Worm (Caenorhabditis elegans) whole organism, L3 larva: ENCODE measurements around the gene clec-128.

Source experiments
- ZK546.5 ChIP-seq: sonication (generic microtip); optimal IDR thresholded peaks from 2 replicates; lab custom pipeline; 2017; ENCODE audit warnings: missing biosample characterization, missing genetic modification characterization
- ama-1 ChIP-seq: fragments of 150-350 bp; optimal IDR thresholded peaks from 2 replicates; lab custom pipeline; 2018
- ceh-16 ChIP-seq: sonication (generic microtip); optimal IDR thresholded peaks from 2 replicates; lab custom pipeline; 2017; ENCODE audit warnings: missing biosample characterization, missing genetic modification characterization
- ceh-28 ChIP-seq: fragments of 150-350 bp; optimal IDR thresholded peaks from 2 replicates; lab custom pipeline; 2014; ENCODE audit warnings: missing biosample characterization, missing genetic modification reagents, missing genetic modification characterization
- ceh-82 ChIP-seq: fragments of 150-350 bp; optimal IDR thresholded peaks from 2 replicates; lab custom pipeline; 2014; ENCODE audit warnings: missing biosample characterization, missing genetic modification characterization
- ceh-9 ChIP-seq: sonication (generic microtip); optimal IDR thresholded peaks from 2 replicates; lab custom pipeline; 2018; ENCODE audit warnings: missing biosample characterization, missing genetic modification characterization
- daf-12 ChIP-seq: fragments of 150-350 bp; optimal IDR thresholded peaks from 2 replicates; lab custom pipeline; 2014; ENCODE audit warnings: missing biosample characterization, missing genetic modification reagents, missing genetic modification characterization
- egl-27 ChIP-seq: sonication (generic microtip); optimal IDR thresholded peaks from 4 replicates; lab custom pipeline; 2017; ENCODE audit warnings: missing biosample characterization, missing genetic modification reagents, missing genetic modification characterization
- elt-1 ChIP-seq: fragments of 150-350 bp; optimal IDR thresholded peaks from 2 replicates; lab custom pipeline; 2014; ENCODE audit warnings: missing biosample characterization, missing genetic modification characterization
- elt-2 ChIP-seq: sonication (generic microtip); optimal IDR thresholded peaks from 2 replicates; lab custom pipeline; 2016; ENCODE audit warnings: missing genetic modification reagents, mild to moderate bottlenecking, missing genetic modification characterization, missing compliant biosample characterization
- elt-3 ChIP-seq, 3 experiments: fragments of 150-350 bp in 1 of 3; sonication (generic microtip) in 2 of 3; optimal IDR thresholded peaks; 2 replicates in 2 of 3; 4 replicates in 1 of 3; lab custom pipeline; 2014 to 2017; ENCODE audit warnings: missing biosample characterization in 3 of 3, missing genetic modification characterization in 3 of 3
- fkh-10 ChIP-seq: sonication (generic microtip); optimal IDR thresholded peaks from 2 replicates; lab custom pipeline; 2017; ENCODE audit warnings: missing biosample characterization, missing genetic modification reagents, missing genetic modification characterization
- fkh-2 ChIP-seq: fragments of 150-350 bp; optimal IDR thresholded peaks from 2 replicates; lab custom pipeline; 2014; ENCODE audit warnings: missing biosample characterization, missing genetic modification reagents, missing genetic modification characterization
- fos-1 ChIP-seq: fragments of 150-350 bp; optimal IDR thresholded peaks from 2 replicates; lab custom pipeline; 2014; ENCODE audit warnings: missing biosample characterization, missing genetic modification characterization
- hmg-11 ChIP-seq: sonication (generic microtip); optimal IDR thresholded peaks from 2 replicates; lab custom pipeline; 2016; ENCODE audit warnings: missing genetic modification characterization, missing compliant biosample characterization
- jun-1 ChIP-seq: fragments of 150-350 bp; optimal IDR thresholded peaks from 2 replicates; lab custom pipeline; 2014; ENCODE audit warnings: missing biosample characterization, missing genetic modification reagents, missing genetic modification characterization
- lin-15B ChIP-seq: fragments of 150-350 bp; optimal IDR thresholded peaks from 2 replicates; lab custom pipeline; 2014; ENCODE audit warnings: missing biosample characterization, missing genetic modification characterization
- lin-39 ChIP-seq: fragments of 150-350 bp; optimal IDR thresholded peaks from 2 replicates; lab custom pipeline; 2018; ENCODE audit warnings: missing biosample characterization, missing genetic modification reagents, missing genetic modification characterization
- mdl-1 ChIP-seq: fragments of 150-350 bp; optimal IDR thresholded peaks from 2 replicates; lab custom pipeline; 2014; ENCODE audit warnings: missing biosample characterization, missing genetic modification characterization
- mml-1 ChIP-seq: fragments of 150-350 bp; sonication (generic microtip); optimal IDR thresholded peaks from 3 replicates; lab custom pipeline; 2014; ENCODE audit warnings: missing biosample characterization, missing genetic modification characterization
- nfya-1 ChIP-seq: sonication (generic microtip); optimal IDR thresholded peaks from 2 replicates; lab custom pipeline; 2017; ENCODE audit warnings: missing genetic modification characterization, mild to moderate bottlenecking, missing compliant biosample characterization, antibody characterized with exemption, moderate library complexity; ENCODE audit not compliant: insufficient read depth
- nhr-11 ChIP-seq: fragments of 150-350 bp; optimal IDR thresholded peaks from 2 replicates; lab custom pipeline; 2014; ENCODE audit warnings: missing biosample characterization, missing genetic modification characterization
- nhr-23 ChIP-seq: fragments of 150-350 bp; optimal IDR thresholded peaks from 2 replicates; lab custom pipeline; 2014; ENCODE audit warnings: missing biosample characterization, missing genetic modification reagents, missing genetic modification characterization
- nhr-25 ChIP-seq: sonication (generic microtip); optimal IDR thresholded peaks from 2 replicates; lab custom pipeline; 2017; ENCODE audit warnings: missing biosample characterization, missing genetic modification characterization
- nhr-28 ChIP-seq: fragments of 150-350 bp; optimal IDR thresholded peaks from 2 replicates; lab custom pipeline; 2014; ENCODE audit warnings: missing biosample characterization, missing genetic modification characterization
- nhr-43 ChIP-seq: sonication (generic microtip); optimal IDR thresholded peaks from 2 replicates; lab custom pipeline; 2016; ENCODE audit warnings: mild to moderate bottlenecking, missing genetic modification characterization, missing compliant biosample characterization; ENCODE audit not compliant: poor library complexity, severe bottlenecking
- nhr-67 ChIP-seq: fragments of 150-350 bp; optimal IDR thresholded peaks from 2 replicates; lab custom pipeline; 2014; ENCODE audit warnings: missing biosample characterization, missing genetic modification characterization
- nhr-76 ChIP-seq: fragments of 150-350 bp; sonication (generic microtip); optimal IDR thresholded peaks from 5 replicates; lab custom pipeline; 2014; ENCODE audit warnings: missing biosample characterization, missing genetic modification characterization
- pqm-1 ChIP-seq: fragments of 150-350 bp; optimal IDR thresholded peaks from 2 replicates; lab custom pipeline; 2017; ENCODE audit warnings: missing biosample characterization, missing genetic modification characterization, inconsistent platforms
- skn-1 ChIP-seq: fragments of 150-350 bp; optimal IDR thresholded peaks from 2 replicates; lab custom pipeline; 2014; ENCODE audit warnings: missing biosample characterization, missing genetic modification characterization
- tbx-2 ChIP-seq: sonication (generic microtip); optimal IDR thresholded peaks from 2 replicates; lab custom pipeline; 2016; ENCODE audit warnings: mild to moderate bottlenecking, missing genetic modification characterization, missing compliant biosample characterization
- unc-39 ChIP-seq: sonication (generic microtip); optimal IDR thresholded peaks from 4 replicates; lab custom pipeline; 2017; ENCODE audit warnings: missing biosample characterization, missing genetic modification characterization
- zag-1 ChIP-seq: fragments of 150-350 bp; optimal IDR thresholded peaks from 2 replicates; lab custom pipeline; 2014; ENCODE audit warnings: missing biosample characterization, missing genetic modification characterization
- ztf-4 ChIP-seq: fragments of 150-350 bp; optimal IDR thresholded peaks from 2 replicates; lab custom pipeline; 2014; ENCODE audit warnings: missing biosample characterization, missing genetic modification characterization

The clec-128 gene

DNA sequence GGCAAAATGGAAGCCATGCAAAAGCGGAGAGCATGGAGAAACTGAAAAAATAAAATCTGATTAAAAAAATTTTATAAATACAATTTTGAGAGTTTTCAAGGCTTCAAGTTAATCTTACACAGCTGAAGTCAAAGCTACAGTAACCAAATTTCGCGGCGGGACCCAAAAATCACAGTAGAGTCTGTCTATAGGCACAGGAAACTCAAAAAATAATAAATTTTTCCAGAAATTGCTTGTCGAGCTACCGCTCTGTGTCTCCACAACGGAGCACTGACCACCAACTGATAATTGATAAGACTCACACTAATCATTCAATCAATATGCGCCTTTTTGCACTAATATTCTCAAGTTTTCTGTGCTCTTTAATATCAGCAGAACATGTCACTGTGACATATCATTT lies 20.5 kb downstream of the clec-128 start, which contains the start of gene W10G11.19:
Gene W10G11.19, plus strand, starts transcription at position 301 of the 400 bp plus-strand sequence.
- TF ChIP-seq hmg-11 (tag; lab: Kevin White, UChicago): no peak
- peak; percentile 35 for TF ChIP-seq elt-2 (tag; lab: Kevin White, UChicago)
- TF ChIP-seq fos-1: no peak
- TF ChIP-seq ceh-9 (tag; lab: Kevin White, UChicago): no peak
- TF ChIP-seq jun-1: no peak
- TF ChIP-seq nhr-11 (tag; lab: Kevin White, UChicago): no peak

DNA sequence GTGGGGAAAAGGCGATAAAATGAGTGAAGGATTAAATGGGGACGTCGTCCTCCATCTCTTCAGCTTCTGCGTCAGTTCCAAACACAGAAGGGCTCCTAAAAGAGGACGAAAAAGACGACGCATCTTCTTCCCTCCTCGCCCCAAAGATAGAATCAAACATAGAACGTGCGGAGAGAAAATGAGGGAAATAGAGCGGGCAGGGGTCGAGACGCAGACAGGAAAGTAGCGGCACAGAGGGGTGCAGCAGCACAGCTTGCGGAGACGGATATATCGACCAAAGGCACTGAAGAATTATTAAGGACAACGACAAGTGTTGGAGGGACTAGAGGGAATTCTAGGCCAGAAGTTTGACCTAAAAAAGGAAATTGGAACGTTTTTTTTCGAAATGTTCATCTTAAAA lies 23.5 kb downstream of the clec-128 start:
- peak; percentile 71 for TF ChIP-seq lin-39 (tag; lab: Kevin White, UChicago)
- no peak for TF ChIP-seq fkh-2 (tag; lab: Kevin White, UChicago)
- no peak for TF ChIP-seq ceh-82 (tag; lab: Kevin White, UChicago)
- TF ChIP-seq nfya-1: peak; percentile 70
- TF ChIP-seq elt-3 (tag; optimal IDR thresholded peaks at IDR 0.05; lab: Kevin White, UChicago): no peak
- no peak for TF ChIP-seq ceh-16 (tag; lab: Kevin White, UChicago)
- TF ChIP-seq mml-1: no peak
- TF ChIP-seq egl-27 (tag; lab: Kevin White, UChicago): no peak
- peak; percentile 6 for TF ChIP-seq skn-1 (tag; lab: Kevin White, UChicago)
- TF ChIP-seq nhr-25 (tag; lab: Kevin White, UChicago): no peak
- peak; percentile 81 for TF ChIP-seq hmg-11 (tag; lab: Kevin White, UChicago)
- TF ChIP-seq fkh-10 (GFP tag; lab: Kevin White, UChicago): no peak
- TF ChIP-seq lin-15B (tag; lab: Kevin White, UChicago): peak; percentile 81
- TF ChIP-seq nhr-23 (tag; lab: Kevin White, UChicago): peak; percentile 29
- peak; percentile 23 for TF ChIP-seq elt-1 (tag; lab: Kevin White, UChicago)
- no peak for TF ChIP-seq fos-1

ce11 chrII:3546381-3546931 lies 24.4 kb downstream of the clec-128 start, which contains the start of gene apd-3:
Gene apd-3 (minus strand): TSS chrII:3546431.
- TF ChIP-seq nhr-28 (tag; lab: Kevin White, UChicago): no peak
- TF ChIP-seq, all 47 proteins: peak for 0

ce11 chrII:3540151-3540550 lies 30.7 kb downstream of the clec-128 start:
- TF ChIP-seq skn-1 (tag; lab: Kevin White, UChicago) (no peak), elt-3 (tag; optimal IDR thresholded peaks at IDR 0.05; lab: Kevin White, UChicago) (no peak), zag-1 (tag; lab: Kevin White, UChicago) (no peak), egl-27 (tag; lab: Kevin White, UChicago) (no peak)
- TF ChIP-seq, all 47 proteins: peak for 0

DNA sequence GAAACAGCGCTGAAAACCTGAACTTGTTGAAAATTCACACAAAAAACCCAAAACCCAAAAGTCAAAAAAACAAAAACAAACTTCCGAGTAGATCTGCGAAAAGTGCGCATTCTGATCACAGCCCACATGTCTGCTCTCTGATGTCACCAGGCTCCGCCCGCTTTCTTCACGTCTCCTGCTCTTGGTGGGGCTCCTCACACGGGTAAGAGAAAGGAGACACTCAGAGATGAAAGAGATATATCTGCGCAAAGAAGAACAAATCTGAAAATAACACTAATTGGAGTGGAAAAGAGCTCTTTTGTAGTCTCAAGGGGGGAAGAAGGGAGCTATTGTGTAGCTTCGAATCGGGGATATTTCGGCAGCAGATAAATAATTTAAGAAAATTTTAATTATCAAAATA lies 42.6 kb downstream of the clec-128 start, which contains the start of gene ncs-6:
Gene ncs-6, minus strand, starts transcription at position 261 of the 400 bp plus-strand sequence.
- TF ChIP-seq mdl-1: no peak
- no peak for TF ChIP-seq nhr-76 (tag; lab: Kevin White, UChicago)
- TF ChIP-seq daf-12 (tag; lab: Kevin White, UChicago): no peak
- no peak for TF ChIP-seq lin-39 (tag; lab: Kevin White, UChicago)
- no peak for TF ChIP-seq unc-39 (tag; lab: Kevin White, UChicago)
- no peak for TF ChIP-seq elt-3 (tag; optimal IDR thresholded peaks at IDR 0.05; lab: Kevin White, UChicago)
- TF ChIP-seq zag-1 (tag; lab: Kevin White, UChicago): no peak
- TF ChIP-seq ZK546.5 (tag; lab: Kevin White, UChicago): no peak
- TF ChIP-seq pqm-1 (tag; lab: Kevin White, UChicago): no peak
- no peak for TF ChIP-seq ceh-82 (tag; lab: Kevin White, UChicago)
- TF ChIP-seq ceh-28 (tag; lab: Kevin White, UChicago): no peak
- TF ChIP-seq tbx-2 (tag; lab: Kevin White, UChicago): no peak
- no peak for TF ChIP-seq nhr-28 (tag; lab: Kevin White, UChicago)
- TF ChIP-seq nhr-67: no peak
- TF ChIP-seq ztf-4: no peak
- no peak for TF ChIP-seq ama-1
- no peak for TF ChIP-seq fos-1
- no peak for TF ChIP-seq nhr-43 (tag; lab: Kevin White, UChicago)
- TF ChIP-seq fkh-10 (GFP tag; lab: Kevin White, UChicago): no peak
- TF ChIP-seq mml-1: no peak
